Worm (Caenorhabditis elegans) whole organism, mixed stage, embryonic: ENCODE data around the gene nhr-177.

Experiments
- bed-3 ChIP-seq: fragments of 200-800 bp; sonication (Bioruptor generic); optimal IDR thresholded peaks from 3 replicates; lab custom pipeline; 2018; ENCODE audit warnings: mild to moderate bottlenecking, missing genetic modification characterization, moderate library complexity, missing compliant biosample characterization
- blmp-1 ChIP-seq: fragments of 150-350 bp; optimal IDR thresholded peaks from 2 replicates; lab custom pipeline; 2014; ENCODE audit warnings: missing biosample characterization, missing genetic modification characterization
- elt-1 ChIP-seq: sonication (generic microtip); optimal IDR thresholded peaks from 2 replicates; lab custom pipeline; 2017; ENCODE audit warnings: missing genetic modification characterization, mild to moderate bottlenecking, missing compliant biosample characterization, antibody characterized with exemption, moderate library complexity, borderline replicate concordance; ENCODE audit not compliant: insufficient read depth
- lsy-2 ChIP-seq: fragments of 150-350 bp; optimal IDR thresholded peaks from 2 replicates; lab custom pipeline; 2014; ENCODE audit warnings: missing biosample characterization, missing genetic modification characterization
- nhr-2 ChIP-seq: fragments of 150-350 bp; optimal IDR thresholded peaks from 2 replicates; lab custom pipeline; 2014; ENCODE audit warnings: missing biosample characterization, missing genetic modification characterization
- nhr-237 ChIP-seq: fragments of 150-350 bp; optimal IDR thresholded peaks from 2 replicates; lab custom pipeline; 2014; ENCODE audit warnings: missing biosample characterization, missing genetic modification characterization
- nhr-28 ChIP-seq: fragments of 150-350 bp; optimal IDR thresholded peaks from 2 replicates; lab custom pipeline; 2014; ENCODE audit warnings: missing biosample characterization, missing genetic modification characterization
- pha-4 ChIP-seq: fragments of 150-350 bp; optimal IDR thresholded peaks from 2 replicates; lab custom pipeline; 2018; ENCODE audit warnings: missing biosample characterization, missing genetic modification reagents, missing genetic modification characterization
- sem-2 ChIP-seq: fragments of 200-800 bp; sonication (Bioruptor generic); optimal IDR thresholded peaks from 2 replicates; lab custom pipeline; 2018; ENCODE audit warnings: mild to moderate bottlenecking, missing genetic modification characterization, missing compliant biosample characterization
- snpc-4 ChIP-seq: fragments of 150-350 bp; optimal IDR thresholded peaks from 2 replicates; lab custom pipeline; 2014; ENCODE audit warnings: missing biosample characterization, missing genetic modification characterization
- tbx-8 ChIP-seq: fragments of 200-800 bp; sonication (Bioruptor generic); optimal IDR thresholded peaks from 2 replicates; lab custom pipeline; 2018; ENCODE audit warnings: mild to moderate bottlenecking, missing genetic modification characterization, moderate library complexity, missing compliant biosample characterization
- unc-120 ChIP-seq: sonication (generic microtip); optimal IDR thresholded peaks from 2 replicates; lab custom pipeline; 2017; ENCODE audit warnings: missing genetic modification characterization, missing compliant biosample characterization; ENCODE audit not compliant: poor library complexity, severe bottlenecking
- unc-39 ChIP-seq: fragments of 150-350 bp; optimal IDR thresholded peaks from 2 replicates; lab custom pipeline; 2014; ENCODE audit warnings: missing biosample characterization, missing genetic modification characterization
- ztf-11 ChIP-seq: fragments of 150-350 bp; optimal IDR thresholded peaks from 2 replicates; lab custom pipeline; 2014; ENCODE audit warnings: missing biosample characterization, missing genetic modification characterization

DNA sequence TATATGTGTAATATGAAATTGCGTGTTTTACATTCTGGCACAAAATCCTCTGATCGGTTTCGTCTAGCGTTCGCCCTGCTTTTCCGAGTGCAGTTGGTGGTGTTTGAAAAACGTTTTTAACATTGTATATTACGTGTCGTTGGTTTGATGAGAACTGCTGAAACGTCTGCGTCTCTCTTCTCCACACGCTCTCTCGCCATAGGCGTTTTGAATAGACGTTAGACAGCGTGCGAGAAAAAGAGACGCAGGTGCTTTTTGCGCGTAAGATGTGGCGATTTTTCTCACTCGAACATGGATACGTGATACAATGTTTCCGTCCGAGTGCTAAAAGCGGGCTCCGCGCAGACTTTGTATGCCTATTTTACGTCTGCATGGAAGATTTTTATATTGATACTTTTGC lies 10.5 kb downstream of the nhr-177 start:
- TF ChIP-seq unc-120 (tag; lab: Kevin White, UChicago) = no peak
- no peak for TF ChIP-seq blmp-1 (tag; lab: Kevin White, UChicago)
- TF ChIP-seq sem-2 (GFP tag; lab: Kevin White, UChicago) = no peak
- no peak for TF ChIP-seq unc-39 (tag; lab: Kevin White, UChicago)
- TF ChIP-seq ztf-11 (tag; lab: Kevin White, UChicago) = no peak
- no peak for TF ChIP-seq lsy-2 (tag; lab: Kevin White, UChicago)
- TF ChIP-seq elt-1 (tag; lab: Kevin White, UChicago) = no peak
- TF ChIP-seq nhr-2 (tag; lab: Kevin White, UChicago) = no peak
- no peak for TF ChIP-seq pha-4 (tag; lab: Kevin White, UChicago)
- no peak for TF ChIP-seq tbx-8 (GFP tag; lab: Kevin White, UChicago)
- TF ChIP-seq snpc-4 = no peak
- TF ChIP-seq nhr-237 (tag; lab: Kevin White, UChicago) = no peak
- TF ChIP-seq bed-3 (GFP tag; lab: Kevin White, UChicago) = no peak
- TF ChIP-seq nhr-28 (tag; lab: Kevin White, UChicago) = no peak
